Worm (Caenorhabditis elegans) whole organism, mixed stage, embryonic: ENCODE data around the gene far-8.

ENCODE experiments used
- M03D4.4 ChIP-seq: sonication (generic microtip); optimal IDR thresholded peaks from 2 replicates; lab custom pipeline; 2017; ENCODE audit warnings: mild to moderate bottlenecking, missing genetic modification characterization, missing compliant biosample characterization
- bed-3 ChIP-seq: fragments of 200-800 bp; sonication (Bioruptor generic); optimal IDR thresholded peaks from 3 replicates; lab custom pipeline; 2018; ENCODE audit warnings: mild to moderate bottlenecking, missing genetic modification characterization, moderate library complexity, missing compliant biosample characterization
- blmp-1 ChIP-seq: fragments of 150-350 bp; optimal IDR thresholded peaks from 2 replicates; lab custom pipeline; 2014; ENCODE audit warnings: missing biosample characterization, missing genetic modification characterization
- ceh-39 ChIP-seq: fragments of 150-350 bp; optimal IDR thresholded peaks from 2 replicates; lab custom pipeline; 2014; ENCODE audit warnings: missing biosample characterization, missing genetic modification characterization
- ceh-43 ChIP-seq: fragments of 200-800 bp; sonication (Bioruptor generic); optimal IDR thresholded peaks from 2 replicates; lab custom pipeline; 2018; ENCODE audit warnings: mild to moderate bottlenecking, missing genetic modification characterization, moderate library complexity, missing compliant biosample characterization
- ceh-83 ChIP-seq: fragments of 200-800 bp; sonication (Bioruptor generic); optimal IDR thresholded peaks from 2 replicates; lab custom pipeline; 2018; ENCODE audit warnings: mild to moderate bottlenecking, missing genetic modification characterization, missing compliant biosample characterization
- ces-1 ChIP-seq: fragments of 150-350 bp; optimal IDR thresholded peaks from 2 replicates; lab custom pipeline; 2014; ENCODE audit warnings: missing biosample characterization, missing genetic modification reagents, missing genetic modification characterization
- cnd-1 ChIP-seq: fragments of 200-800 bp; sonication (Bioruptor generic); optimal IDR thresholded peaks from 2 replicates; lab custom pipeline; 2018; ENCODE audit warnings: mild to moderate bottlenecking, missing genetic modification characterization, missing compliant biosample characterization
- elt-1 ChIP-seq: sonication (generic microtip); optimal IDR thresholded peaks from 2 replicates; lab custom pipeline; 2017; ENCODE audit warnings: missing genetic modification characterization, mild to moderate bottlenecking, missing compliant biosample characterization, antibody characterized with exemption, moderate library complexity, borderline replicate concordance; ENCODE audit not compliant: insufficient read depth
- elt-3 ChIP-seq: fragments of 150-350 bp; optimal IDR thresholded peaks from 2 replicates; lab custom pipeline; 2014; ENCODE audit warnings: missing biosample characterization, missing genetic modification characterization
- flh-1 ChIP-seq: fragments of 200-800 bp; sonication (Bioruptor generic); optimal IDR thresholded peaks from 2 replicates; lab custom pipeline; 2018; ENCODE audit warnings: mild to moderate bottlenecking, missing genetic modification characterization, moderate library complexity, missing compliant biosample characterization
- ham-2 ChIP-seq: fragments of 200-800 bp; sonication (Bioruptor generic); optimal IDR thresholded peaks from 2 replicates; lab custom pipeline; 2018; ENCODE audit warnings: mild to moderate bottlenecking, missing genetic modification characterization, missing compliant biosample characterization
- lin-13 ChIP-seq: fragments of 150-350 bp; optimal IDR thresholded peaks from 2 replicates; lab custom pipeline; 2014; ENCODE audit warnings: missing biosample characterization, missing genetic modification characterization
- lin-32 ChIP-seq: fragments of 200-800 bp; sonication (Bioruptor generic); optimal IDR thresholded peaks from 2 replicates; lab custom pipeline; 2018; ENCODE audit warnings: mild to moderate bottlenecking, missing genetic modification characterization, missing compliant biosample characterization
- lsy-2 ChIP-seq: fragments of 150-350 bp; optimal IDR thresholded peaks from 2 replicates; lab custom pipeline; 2014; ENCODE audit warnings: missing biosample characterization, missing genetic modification characterization
- mab-5 ChIP-seq: fragments of 150-350 bp; optimal IDR thresholded peaks from 2 replicates; lab custom pipeline; 2014; ENCODE audit warnings: missing biosample characterization, missing genetic modification characterization
- mep-1 ChIP-seq: fragments of 150-350 bp; optimal IDR thresholded peaks from 2 replicates; lab custom pipeline; 2017; ENCODE audit warnings: missing biosample characterization, missing genetic modification reagents, missing genetic modification characterization, inconsistent platforms
- mls-2 ChIP-seq: sonication (generic microtip); optimal IDR thresholded peaks from 2 replicates; lab custom pipeline; 2016; ENCODE audit warnings: mild to moderate bottlenecking, missing genetic modification characterization, moderate library complexity, missing compliant biosample characterization
- nhr-237 ChIP-seq: fragments of 150-350 bp; optimal IDR thresholded peaks from 2 replicates; lab custom pipeline; 2014; ENCODE audit warnings: missing biosample characterization, missing genetic modification characterization
- nhr-28 ChIP-seq: fragments of 150-350 bp; optimal IDR thresholded peaks from 2 replicates; lab custom pipeline; 2014; ENCODE audit warnings: missing biosample characterization, missing genetic modification characterization
- nhr-76 ChIP-seq: sonication (generic microtip); optimal IDR thresholded peaks from 2 replicates; lab custom pipeline; 2017; ENCODE audit warnings: missing biosample characterization, missing genetic modification characterization
- pha-4 ChIP-seq: fragments of 150-350 bp; optimal IDR thresholded peaks from 2 replicates; lab custom pipeline; 2018; ENCODE audit warnings: missing biosample characterization, missing genetic modification reagents, missing genetic modification characterization
- sem-2 ChIP-seq: fragments of 200-800 bp; sonication (Bioruptor generic); optimal IDR thresholded peaks from 2 replicates; lab custom pipeline; 2018; ENCODE audit warnings: mild to moderate bottlenecking, missing genetic modification characterization, missing compliant biosample characterization
- snpc-4 ChIP-seq: fragments of 150-350 bp; optimal IDR thresholded peaks from 2 replicates; lab custom pipeline; 2014; ENCODE audit warnings: missing biosample characterization, missing genetic modification characterization
- tbx-8 ChIP-seq: fragments of 200-800 bp; sonication (Bioruptor generic); optimal IDR thresholded peaks from 2 replicates; lab custom pipeline; 2018; ENCODE audit warnings: mild to moderate bottlenecking, missing genetic modification characterization, moderate library complexity, missing compliant biosample characterization
- unc-120 ChIP-seq: sonication (generic microtip); optimal IDR thresholded peaks from 2 replicates; lab custom pipeline; 2017; ENCODE audit warnings: missing genetic modification characterization, missing compliant biosample characterization; ENCODE audit not compliant: poor library complexity, severe bottlenecking
- unc-39 ChIP-seq: fragments of 150-350 bp; optimal IDR thresholded peaks from 2 replicates; lab custom pipeline; 2014; ENCODE audit warnings: missing biosample characterization, missing genetic modification characterization
- unc-62 ChIP-seq: fragments of 150-350 bp; optimal IDR thresholded peaks from 2 replicates; lab custom pipeline; 2014; ENCODE audit warnings: missing biosample characterization, missing genetic modification reagents, missing genetic modification characterization
- ztf-11 ChIP-seq: fragments of 150-350 bp; optimal IDR thresholded peaks from 2 replicates; lab custom pipeline; 2014; ENCODE audit warnings: missing biosample characterization, missing genetic modification characterization

Gene far-8

DNA sequence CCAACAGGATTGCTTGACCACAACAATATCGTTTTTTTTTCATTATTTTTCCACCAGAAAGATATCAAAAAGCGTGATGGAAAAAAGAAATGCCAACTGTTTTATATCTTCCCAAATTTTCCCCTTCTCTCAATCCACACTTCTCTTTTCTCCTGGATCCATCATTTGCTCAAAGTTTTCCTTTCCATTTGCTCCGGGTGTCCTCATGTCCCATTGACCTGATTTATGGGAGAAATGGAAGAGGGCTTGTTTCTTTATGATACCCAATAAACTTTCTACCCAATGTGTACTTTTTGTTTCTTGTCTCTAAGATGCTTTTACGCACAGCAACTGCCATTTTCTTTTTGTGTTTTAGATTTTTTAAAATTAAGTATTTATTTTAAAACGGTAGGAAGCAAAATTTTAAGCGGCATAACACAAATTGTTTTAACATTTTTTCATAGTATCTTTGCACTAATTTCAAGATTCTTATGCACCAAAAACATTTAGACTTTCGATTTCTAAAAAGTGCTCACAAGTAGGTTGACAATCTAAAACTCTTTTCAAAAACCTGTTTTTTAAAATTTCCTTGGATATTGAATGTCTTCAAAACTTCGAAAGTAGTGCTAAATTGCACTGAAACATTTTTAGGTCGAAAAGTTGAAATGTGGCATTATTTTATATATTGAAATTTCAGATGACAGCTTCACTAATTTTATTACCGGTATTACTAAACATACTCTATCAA is 20.0 kb upstream of the far-8 start, which contains the start of gene clec-149:
Gene clec-149 (plus strand): TSS at position 677 of the 727 bp plus-strand sequence.
- no peak for TF ChIP-seq sem-2 (GFP tag; lab: Kevin White, UChicago)
- peak; percentile 43 for TF ChIP-seq unc-62 (GFP tag; lab: Kevin White, UChicago)
- TF ChIP-seq mab-5 (tag; lab: Kevin White, UChicago) = no peak
- no peak for TF ChIP-seq cnd-1 (tag; lab: Kevin White, UChicago)
- TF ChIP-seq ceh-39 (tag; lab: Kevin White, UChicago) = no peak
- TF ChIP-seq unc-120 (tag; lab: Kevin White, UChicago) = no peak
- no peak for TF ChIP-seq flh-1 (GFP tag; lab: Kevin White, UChicago)
- no peak for TF ChIP-seq lin-32 (GFP tag; lab: Kevin White, UChicago)
- no peak for TF ChIP-seq mls-2 (tag; lab: Kevin White, UChicago)
- TF ChIP-seq, all 35 proteins: peak for 1

DNA sequence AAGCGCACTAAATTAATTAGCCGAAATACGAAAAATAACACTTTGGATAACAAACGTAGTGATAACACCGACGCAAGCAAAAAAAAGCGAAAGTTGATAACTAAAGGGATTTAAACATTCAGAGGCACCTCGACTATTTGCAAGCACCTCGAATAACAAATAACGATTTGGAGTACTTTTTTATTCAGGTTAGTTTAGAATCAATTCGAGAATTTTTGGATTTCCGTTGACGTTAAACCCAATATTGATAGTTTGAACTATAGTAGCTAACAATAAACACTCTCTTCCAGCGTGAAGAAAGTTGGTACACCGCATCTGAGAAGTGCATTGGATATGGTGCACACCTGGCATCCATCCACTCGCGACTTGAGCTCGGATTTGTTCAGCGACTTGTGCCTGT is 17.5 kb upstream of the far-8 start:
- TF ChIP-seq unc-62 (GFP tag; lab: Kevin White, UChicago) (no peak), tbx-8 (GFP tag; lab: Kevin White, UChicago) (no peak), lin-32 (GFP tag; lab: Kevin White, UChicago) (no peak), ces-1 (GFP tag; lab: Kevin White, UChicago) (no peak), bed-3 (GFP tag; lab: Kevin White, UChicago) (no peak), snpc-4 (tag; lab: Kevin White, UChicago) (no peak), unc-120 (tag; lab: Kevin White, UChicago) (no peak), sem-2 (GFP tag; lab: Kevin White, UChicago) (no peak), lin-13 (tag; lab: Kevin White, UChicago) (no peak), cnd-1 (tag; lab: Kevin White, UChicago) (no peak), lsy-2 (tag; lab: Kevin White, UChicago) (no peak), nhr-28 (tag; lab: Kevin White, UChicago) (no peak)

DNA sequence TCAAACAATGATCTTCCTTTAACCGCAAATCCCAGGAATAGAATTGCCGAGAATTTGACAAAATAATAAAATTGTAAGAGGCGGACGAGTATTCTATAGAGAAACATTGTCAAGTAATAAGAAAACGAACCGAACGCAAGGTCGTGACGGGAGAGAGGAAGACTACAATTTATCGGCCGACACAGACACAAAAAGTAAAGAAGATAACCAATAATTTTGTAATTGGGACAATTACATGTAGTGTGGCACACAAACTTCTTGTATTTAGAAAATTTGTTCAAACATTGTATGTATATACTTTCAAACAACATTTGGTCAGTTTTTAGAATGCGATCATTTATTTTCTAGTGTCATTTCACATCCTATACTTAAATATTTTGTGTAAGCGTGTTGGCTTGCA is 10.8 kb upstream of the far-8 start, which contains the start of gene ceeh-1:
Gene ceeh-1 (minus strand): TSS at position 317 of the 400 bp plus-strand sequence.
- TF ChIP-seq tbx-8 (GFP tag; lab: Kevin White, UChicago) (no peak), blmp-1 (tag; lab: Kevin White, UChicago) (no peak), nhr-237 (tag; lab: Kevin White, UChicago) (no peak), ceh-43 (no peak), ces-1 (GFP tag; lab: Kevin White, UChicago) (no peak), snpc-4 (tag; lab: Kevin White, UChicago) (no peak), cnd-1 (tag; lab: Kevin White, UChicago) (no peak), elt-3 (tag; lab: Kevin White, UChicago) (no peak), ztf-11 (tag; lab: Kevin White, UChicago) (no peak), ham-2 (GFP tag; lab: Kevin White, UChicago) (no peak), pha-4 (tag; lab: Kevin White, UChicago) (no peak), elt-1 (tag; lab: Kevin White, UChicago) (no peak)
- TF ChIP-seq, all 35 proteins: peak for 0

DNA sequence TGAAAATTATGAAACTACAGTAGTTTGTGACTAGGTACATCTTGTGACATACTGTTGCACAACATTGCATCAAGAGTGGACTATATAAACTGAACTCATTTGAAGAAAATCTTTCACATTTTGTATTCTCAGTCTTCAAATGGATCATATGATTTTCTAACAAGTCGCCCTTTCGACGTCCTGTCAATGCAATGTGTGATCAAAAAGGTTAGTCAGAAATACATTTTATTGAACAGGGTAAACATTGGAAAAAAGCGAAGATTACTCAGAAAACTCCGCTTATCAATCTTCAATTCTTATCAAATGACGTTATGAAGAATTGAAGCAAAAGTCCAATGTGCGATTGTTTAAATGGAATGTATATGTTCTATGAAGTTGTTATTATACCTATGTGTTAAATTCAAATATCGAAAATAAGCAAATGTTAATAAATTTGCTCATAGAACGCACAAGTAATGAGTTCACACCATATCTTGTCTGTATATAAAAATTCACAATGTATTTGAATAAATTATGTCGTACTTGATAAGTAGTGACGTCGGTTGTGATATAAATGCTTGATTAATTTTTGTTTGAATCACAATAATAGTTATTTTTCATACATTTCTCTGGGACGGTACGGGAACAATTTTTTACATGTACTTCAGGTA is 9.8 kb upstream of the far-8 start, which contains the start of gene zip-2:
Gene zip-2 (plus strand): TSS at position 128 of the 650 bp plus-strand sequence.
- TF ChIP-seq mep-1 (no peak), nhr-76 (no peak), blmp-1 (tag; lab: Kevin White, UChicago) (no peak), mab-5 (tag; lab: Kevin White, UChicago) (no peak), unc-39 (tag; lab: Kevin White, UChicago) (no peak), M03D4.4 (tag; lab: Kevin White, UChicago) (no peak), lin-13 (tag; lab: Kevin White, UChicago) (no peak), mls-2 (tag; lab: Kevin White, UChicago) (no peak), unc-62 (GFP tag; lab: Kevin White, UChicago) (no peak), cnd-1 (tag; lab: Kevin White, UChicago) (no peak), elt-1 (tag; lab: Kevin White, UChicago) (no peak), snpc-4 (tag; lab: Kevin White, UChicago) (no peak), unc-120 (tag; lab: Kevin White, UChicago) (no peak), ceh-83 (GFP tag; lab: Kevin White, UChicago) (no peak), ces-1 (GFP tag; lab: Kevin White, UChicago) (no peak), tbx-8 (GFP tag; lab: Kevin White, UChicago) (no peak), ceh-43 (no peak), pha-4 (tag; lab: Kevin White, UChicago) (no peak), sem-2 (GFP tag; lab: Kevin White, UChicago) (no peak)
